Worm (Caenorhabditis elegans): ENCODE measurements around the gene K06A4.6.
A peak's percentile ranks its signal among the peaks of the same experiment; 100 is the strongest.

Gene K06A4.6

DNA sequence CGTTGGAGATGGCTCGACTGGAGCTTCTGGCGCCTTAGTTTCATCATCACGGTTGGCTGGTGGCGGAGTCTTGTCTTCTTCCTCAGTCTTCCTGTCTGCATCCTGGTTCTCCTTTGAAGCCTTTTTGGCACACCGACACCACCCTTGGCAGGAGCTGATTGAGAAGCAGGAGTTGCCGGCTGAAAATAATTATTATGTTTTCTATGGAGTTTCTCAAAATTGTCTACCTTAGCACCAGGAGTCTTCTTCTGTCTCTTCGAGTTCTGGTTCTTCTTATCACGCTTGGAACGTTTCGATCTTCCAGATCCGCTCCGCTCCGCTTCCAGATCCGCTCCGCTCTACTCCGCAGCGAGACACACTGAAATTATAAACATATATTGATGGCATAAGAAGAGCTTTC lies at the start of gene K06A4.6:
Gene K06A4.6 (minus strand): TSS at position 101 of the 400 bp plus-strand sequence.
- TF ChIP-seq lin-11 (tag; optimal IDR thresholded peaks at IDR 0.05) (no peak), nhr-77 (tag; optimal IDR thresholded peaks at IDR 0.05) (no peak), ztf-4 (tag; optimal IDR thresholded peaks at IDR 0.05) (no peak), nhr-129 (tag; optimal IDR thresholded peaks at IDR 0.05) (no peak), ama-1 (optimal IDR thresholded peaks at IDR 0.05) (no peak), mbf-1 (tag; optimal IDR thresholded peaks at IDR 0.05) (no peak), ztf-11 (tag; optimal IDR thresholded peaks at IDR 0.05) (no peak), unc-39 (tag; optimal IDR thresholded peaks at IDR 0.05) (no peak), mab-5 (tag; optimal IDR thresholded peaks at IDR 0.05) (no peak), ceh-16 (tag; optimal IDR thresholded peaks at IDR 0.05) (no peak), C34F6.9 (tag; optimal IDR thresholded peaks at IDR 0.05) (no peak), ceh-82 (tag; optimal IDR thresholded peaks at IDR 0.05) (no peak), mdl-1 (tag; optimal IDR thresholded peaks at IDR 0.05) (no peak), crh-2 (tag; optimal IDR thresholded peaks at IDR 0.05) (no peak), nhr-12 (tag; optimal IDR thresholded peaks at IDR 0.05) (no peak), sma-9 (GFP tag; optimal IDR thresholded peaks at IDR 0.05) (no peak), sma-9 (tag; optimal IDR thresholded peaks at IDR 0.05) (no peak), nhr-10 (tag; optimal IDR thresholded peaks at IDR 0.05) (no peak)

DNA sequence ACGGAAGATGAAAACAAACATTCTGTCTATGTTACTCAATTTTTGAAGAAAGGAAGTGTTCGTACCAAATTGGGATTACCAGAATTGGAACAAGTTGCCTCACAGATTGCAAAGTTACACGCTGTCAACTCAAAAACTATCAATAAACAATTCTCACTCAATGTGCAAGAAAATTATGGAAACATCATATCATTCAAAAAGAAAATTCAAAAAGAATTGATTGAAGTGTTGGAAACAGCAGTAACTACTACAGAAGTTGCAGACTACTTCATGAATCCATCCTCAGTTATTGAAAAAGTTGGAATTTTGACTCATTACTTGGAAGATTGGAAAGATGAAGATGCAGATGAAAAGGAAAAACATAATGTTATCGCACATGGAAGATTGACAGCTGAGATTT lies 47.5 kb upstream of the K06A4.6 start:
- TF ChIP-seq ceh-16 (tag; optimal IDR thresholded peaks at IDR 0.05) (no peak), ztf-11 (tag; optimal IDR thresholded peaks at IDR 0.05) (no peak), mbf-1 (tag; optimal IDR thresholded peaks at IDR 0.05) (no peak), dmd-4 (tag; optimal IDR thresholded peaks at IDR 0.05) (no peak), elt-3 (tag; optimal IDR thresholded peaks at IDR 0.05) (no peak), nhr-77 (tag; optimal IDR thresholded peaks at IDR 0.05) (no peak), ZK546.5 (tag; optimal IDR thresholded peaks at IDR 0.05) (no peak), nhr-129 (tag; optimal IDR thresholded peaks at IDR 0.05) (no peak), F13H6.1 (tag; optimal IDR thresholded peaks at IDR 0.05) (no peak)

DNA sequence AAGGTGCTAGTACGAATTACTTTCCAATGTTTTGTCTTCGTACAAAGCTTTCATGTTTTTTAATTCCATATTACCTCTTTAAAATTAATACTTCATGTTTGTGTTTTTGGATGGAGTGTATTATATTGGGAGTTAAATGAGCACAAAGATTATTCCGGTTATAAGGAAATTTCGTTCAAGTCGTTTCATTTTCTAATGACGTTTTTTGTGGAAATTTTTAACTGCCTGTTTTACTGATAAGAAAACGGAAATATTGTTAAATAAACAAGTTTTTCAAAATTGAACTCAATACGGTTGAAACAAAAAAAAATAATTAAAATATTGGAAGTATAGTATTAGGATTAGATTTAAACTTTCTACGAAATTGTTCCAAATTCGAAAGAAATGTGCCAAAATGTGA lies 46.9 kb upstream of the K06A4.6 start:
- TF ChIP-seq ama-1 (optimal IDR thresholded peaks at IDR 0.05) (no peak), sem-4 (tag; optimal IDR thresholded peaks at IDR 0.05) (no peak), lin-13 (GFP tag; optimal IDR thresholded peaks at IDR 0.05) (no peak), ZK546.5 (tag; optimal IDR thresholded peaks at IDR 0.05) (no peak), fos-1 (tag; optimal IDR thresholded peaks at IDR 0.05) (peak; percentile 45)

ce11 chrV:9526470-9526869 lies 46.0 kb upstream of the K06A4.6 start, which contains the start of gene C50F4.1:
TSS of gene C50F4.1 (plus strand) at chrV:9526793.
- TF ChIP-seq unc-55 (GFP tag; optimal IDR thresholded peaks at IDR 0.05) (no peak), nhr-12 (tag; optimal IDR thresholded peaks at IDR 0.05) (no peak), crh-2 (tag; optimal IDR thresholded peaks at IDR 0.05) (peak; percentile 17), fos-1 (tag; optimal IDR thresholded peaks at IDR 0.05) (peak; percentile 88), aly-2 (tag; optimal IDR thresholded peaks at IDR 0.05) (no peak), lin-11 (tag; optimal IDR thresholded peaks at IDR 0.05) (no peak), dmd-4 (tag; optimal IDR thresholded peaks at IDR 0.05) (no peak), ama-1 (optimal IDR thresholded peaks at IDR 0.05) (no peak), gmeb-1 (tag; optimal IDR thresholded peaks at IDR 0.05) (peak; percentile 3), nhr-77 (tag; optimal IDR thresholded peaks at IDR 0.05) (no peak), ztf-1 (GFP tag; conservative IDR thresholded peaks at IDR 0.05) (no peak), sem-4 (tag; optimal IDR thresholded peaks at IDR 0.05) (no peak), sma-9 (GFP tag; optimal IDR thresholded peaks at IDR 0.05) (peak; percentile 45), sma-9 (tag; optimal IDR thresholded peaks at IDR 0.05) (no peak), Y55F3AM.14 (GFP tag; optimal IDR thresholded peaks at IDR 0.05) (no peak), ztf-4 (tag; optimal IDR thresholded peaks at IDR 0.05) (no peak), mab-5 (tag; optimal IDR thresholded peaks at IDR 0.05) (no peak)

- TF ChIP-seq unc-39 (tag; optimal IDR thresholded peaks at IDR 0.05): no peak
- no peak for TF ChIP-seq aly-2 (tag; optimal IDR thresholded peaks at IDR 0.05)
- TF ChIP-seq blmp-1 (tag; optimal IDR thresholded peaks at IDR 0.05; ENCODE audit: insufficient read depth): no peak
- TF ChIP-seq ztf-11 (tag; optimal IDR thresholded peaks at IDR 0.05): no peak
- no peak for TF ChIP-seq ceh-82 (tag; optimal IDR thresholded peaks at IDR 0.05)
- no peak for TF ChIP-seq nhr-129 (tag; optimal IDR thresholded peaks at IDR 0.05)
Measured at ce11 chrV:9524099-9524498, 43.6 kb upstream of the K06A4.6 start, which contains the start of gene C50F4.9. TSS of gene C50F4.9 (minus strand) at chrV:9524199.

ce11 chrV:9521697-9522096 lies 41.2 kb upstream of the K06A4.6 start:
- no peak for TF ChIP-seq unc-39 (tag; optimal IDR thresholded peaks at IDR 0.05)
- no peak for TF ChIP-seq blmp-1 (tag; optimal IDR thresholded peaks at IDR 0.05; ENCODE audit: insufficient read depth)
- no peak for TF ChIP-seq peb-1 (tag; optimal IDR thresholded peaks at IDR 0.05)
- no peak for TF ChIP-seq ZK546.5 (tag; optimal IDR thresholded peaks at IDR 0.05)
- no peak for TF ChIP-seq C34F6.9 (tag; optimal IDR thresholded peaks at IDR 0.05)
- no peak for TF ChIP-seq ztf-11 (tag; optimal IDR thresholded peaks at IDR 0.05)
- TF ChIP-seq R02D3.7 (tag; optimal IDR thresholded peaks at IDR 0.05): no peak
- TF ChIP-seq nhr-237 (tag; optimal IDR thresholded peaks at IDR 0.05): no peak
- no peak for TF ChIP-seq aly-2 (tag; optimal IDR thresholded peaks at IDR 0.05)
- TF ChIP-seq sma-9 (GFP tag; optimal IDR thresholded peaks at IDR 0.05): no peak
- TF ChIP-seq sma-9 (tag; optimal IDR thresholded peaks at IDR 0.05): no peak
- no peak for TF ChIP-seq Y55F3AM.14 (GFP tag; optimal IDR thresholded peaks at IDR 0.05)
- TF ChIP-seq ceh-82 (tag; optimal IDR thresholded peaks at IDR 0.05): no peak
